Fruit fly (Drosophila melanogaster): Measurements from ENCODE around the gene shps.

The shps gene

dm6 chr3R:24289768-24290349, 10.5 kb downstream of the shps start, which contains the start of the genes CG34290 and Uck (continued):
- TF ChIP-seq CG15336 (GFP tag; IDR thresholded peaks at IDR 0.05) (no peak), Hr39 (GFP tag; optimal IDR thresholded peaks at IDR 0.05) (no peak), CG10631 (GFP tag; optimal IDR thresholded peaks at IDR 0.05) (peak; percentile 6), CG11902 (GFP tag; optimal IDR thresholded peaks at IDR 0.05) (peak; percentile 6), Smox (GFP tag; optimal IDR thresholded peaks at IDR 0.05) (no peak), Blimp-1 (GFP tag; optimal IDR thresholded peaks at IDR 0.05) (peak; percentile 41), cyc (GFP tag; optimal IDR thresholded peaks at IDR 0.05) (peak; percentile 60), OdsH (GFP tag; optimal IDR thresholded peaks at IDR 0.05) (peak; percentile 53), vri (GFP tag; optimal IDR thresholded peaks at IDR 0.05) (peak; percentile 54), Ets96B (tag; optimal IDR thresholded peaks at IDR 0.05) (peak; percentile 28), Sox14 (GFP tag; optimal IDR thresholded peaks at IDR 0.05) (peak; percentile 52), salr (GFP tag; optimal IDR thresholded peaks at IDR 0.05) (peak in 1 of 2 experiments; percentile 74)

- TF ChIP-seq Blimp-1 (GFP tag; optimal IDR thresholded peaks at IDR 0.05) (no peak), topi (GFP tag; optimal IDR thresholded peaks at IDR 0.05) (no peak), fkh (GFP tag; optimal IDR thresholded peaks at IDR 0.05) (peak; percentile 50), CG11762 (GFP tag; optimal IDR thresholded peaks at IDR 0.05; ENCODE audit: insufficient read depth) (no peak), Hr4 (GFP tag; optimal IDR thresholded peaks at IDR 0.05) (no peak)
These were observed 13.8 kb downstream of the shps start for dm6 chr3R:24293171-24293570.

DNA sequence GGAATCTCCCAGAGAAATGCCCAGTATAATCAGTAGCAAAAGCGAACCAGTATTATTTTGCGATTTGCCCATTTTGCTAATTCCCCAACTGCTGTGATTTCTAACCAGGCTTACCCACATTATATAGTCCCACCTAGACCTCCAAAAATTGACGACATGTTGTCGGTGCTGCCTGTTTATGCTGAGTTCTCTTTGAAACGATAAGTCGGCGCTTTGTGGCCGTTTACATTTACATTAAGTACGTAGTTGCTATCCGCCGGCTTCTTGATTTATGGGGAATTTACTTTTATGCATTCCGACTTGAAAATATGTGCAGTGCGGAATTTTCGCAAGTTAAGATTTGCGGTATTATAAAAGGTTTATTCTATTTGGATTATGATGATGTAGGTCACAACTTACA, 14.9 kb downstream of the shps start, which contains the start of gene CG5715:
Gene CG5715, minus strand, starts transcription at position 101 of the 400 bp plus-strand sequence.
- TF ChIP-seq Hr39 (GFP tag; optimal IDR thresholded peaks at IDR 0.05) (no peak), CG1621 (tag; optimal IDR thresholded peaks at IDR 0.05) (no peak), CG11902 (GFP tag; optimal IDR thresholded peaks at IDR 0.05) (no peak), vri (GFP tag; optimal IDR thresholded peaks at IDR 0.05) (no peak), OdsH (GFP tag; optimal IDR thresholded peaks at IDR 0.05) (no peak), Sox15 (GFP tag; optimal IDR thresholded peaks at IDR 0.05) (no peak), Sox14 (GFP tag; optimal IDR thresholded peaks at IDR 0.05) (no peak), fd59A (GFP tag; optimal IDR thresholded peaks at IDR 0.05) (no peak), CG11762 (GFP tag; optimal IDR thresholded peaks at IDR 0.05; ENCODE audit: insufficient read depth) (no peak), CG6854 (GFP tag; optimal IDR thresholded peaks at IDR 0.05) (no peak), CG4318 (GFP tag; optimal IDR thresholded peaks at IDR 0.05) (no peak), CG6792 (GFP tag; optimal IDR thresholded peaks at IDR 0.05) (no peak), CG10631 (GFP tag; optimal IDR thresholded peaks at IDR 0.05) (no peak), pdm3 (GFP tag; optimal IDR thresholded peaks at IDR 0.05) (no peak), CG8632 (GFP tag; optimal IDR thresholded peaks at IDR 0.05) (no peak), Blimp-1 (GFP tag; optimal IDR thresholded peaks at IDR 0.05) (no peak), CG6163 (GFP tag; IDR thresholded peaks at IDR 0.05) (no peak), CG32006 (GFP tag; optimal IDR thresholded peaks at IDR 0.05) (no peak)

DNA sequence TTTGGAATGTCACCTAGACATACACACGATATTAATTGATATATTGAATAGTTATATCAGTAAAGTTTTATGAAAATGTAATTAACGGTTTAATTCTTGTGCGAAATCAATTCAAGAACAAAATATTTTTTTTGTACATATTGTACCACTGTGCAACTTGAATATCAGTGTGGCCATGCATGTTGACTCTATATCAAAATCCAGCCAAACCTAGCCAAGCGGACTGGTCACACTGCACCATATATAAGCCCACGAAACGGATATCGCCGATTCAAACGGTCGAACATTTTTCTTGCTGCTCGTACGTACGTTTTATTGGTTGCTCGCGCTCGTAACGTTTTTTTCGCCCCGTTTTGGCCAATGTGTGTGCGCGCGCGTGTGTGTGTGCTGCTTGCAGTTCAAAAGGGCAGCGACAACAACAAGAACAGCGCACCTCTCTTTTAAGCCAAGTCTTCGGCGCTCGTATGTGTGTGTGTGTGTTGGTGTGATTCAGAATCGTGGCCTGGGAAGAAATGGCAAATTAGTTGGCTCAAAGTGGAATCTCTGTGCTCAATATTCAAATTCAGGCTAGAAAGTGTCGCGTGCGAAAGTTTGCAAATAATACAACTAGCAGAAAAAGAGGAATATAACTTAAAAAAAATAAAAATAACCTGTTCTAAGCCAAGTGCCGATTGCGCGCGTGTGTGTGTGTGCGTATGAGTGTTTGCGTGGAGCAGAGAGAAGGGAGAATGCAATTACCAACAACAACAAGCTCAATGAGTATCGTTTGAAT, 15.6 kb downstream of the shps start, which contains the start of gene crb:
Gene crb, plus strand, starts transcription at position 295 of the 772 bp plus-strand sequence.
- TF ChIP-seq CG15336 (GFP tag; IDR thresholded peaks at IDR 0.05) (no peak), CG34406 (GFP tag; optimal IDR thresholded peaks at IDR 0.05) (peak; percentile 33), CG8632 (GFP tag; optimal IDR thresholded peaks at IDR 0.05) (peak; percentile 1), CG6854 (GFP tag; optimal IDR thresholded peaks at IDR 0.05) (peak; percentile 45), Hr4 (GFP tag; optimal IDR thresholded peaks at IDR 0.05) (peak; percentile 50), acj6 (GFP tag; optimal IDR thresholded peaks at IDR 0.05) (peak; percentile 41), CG31627 (GFP tag; optimal IDR thresholded peaks at IDR 0.05) (peak; percentile 38), dsx (GFP tag; optimal IDR thresholded peaks at IDR 0.05; ENCODE audit: poor library complexity, severe bottlenecking) (peak; percentile 30), Met (GFP tag; optimal IDR thresholded peaks at IDR 0.05) (peak; percentile 55), lz (GFP tag; optimal IDR thresholded peaks at IDR 0.05) (peak; percentile 67), CG6276 (GFP tag; optimal IDR thresholded peaks at IDR 0.05) (no peak), CG3919 (GFP tag; optimal IDR thresholded peaks at IDR 0.05) (peak; percentile 52), eg (GFP tag; IDR thresholded peaks at IDR 0.05) (peak; percentile 50; the same call in 1 of the 3 replicates), CG3032 (tag; optimal IDR thresholded peaks at IDR 0.05) (peak; percentile 44), CG4318 (GFP tag; optimal IDR thresholded peaks at IDR 0.05) (no peak), Eip78C (GFP tag) (peak; percentile 79), CG6808 (GFP tag; optimal IDR thresholded peaks at IDR 0.05) (no peak), fd59A (GFP tag; optimal IDR thresholded peaks at IDR 0.05) (no peak), esn (GFP tag; optimal IDR thresholded peaks at IDR 0.05) (peak; percentile 68), OdsH (GFP tag; optimal IDR thresholded peaks at IDR 0.05) (peak; percentile 12), cyc (GFP tag; optimal IDR thresholded peaks at IDR 0.05) (peak; percentile 40), Ets21C (GFP tag; optimal IDR thresholded peaks at IDR 0.05) (peak; percentile 38), CG1621 (tag; optimal IDR thresholded peaks at IDR 0.05) (peak; percentile 40), net (GFP tag; optimal IDR thresholded peaks at IDR 0.05) (peak; percentile 44), Sox15 (GFP tag; optimal IDR thresholded peaks at IDR 0.05) (no peak)

Data from whole organism, prepupa.